Worm (Caenorhabditis elegans): ENCODE measurements around the gene K08D9.6.

The K08D9.6 gene

ce11 chrV:3196832-3197329 is 37.9 kb downstream of the K08D9.6 start, which contains the start of the genes Y73C8B.1 and Y73C8B.5:
Gene Y73C8B.1, minus strand, starts transcription at chrV:3196882.
Gene Y73C8B.5, plus strand, starts transcription at chrV:3197268.
- TF ChIP-seq ztf-25 (GFP tag; IDR thresholded peaks at IDR 0.05), result no peak
- no peak for TF ChIP-seq ceh-27 (GFP tag; optimal IDR thresholded peaks at IDR 0.05)
- TF ChIP-seq gei-17 (GFP tag; optimal IDR thresholded peaks at IDR 0.05), result no peak
- TF ChIP-seq cebp-1 (GFP tag; IDR thresholded peaks at IDR 0.05), result no peak
- peak; percentile 2 for TF ChIP-seq cebp-1 (tag; optimal IDR thresholded peaks at IDR 0.05)

ce11 chrV:3195814-3196213 is 39.0 kb downstream of the K08D9.6 start:
- TF ChIP-seq nfyb-1 (GFP tag; IDR thresholded peaks at IDR 0.05) (peak; percentile 66; the same call in 1 of the 2 replicates), xnd-1 (tag; optimal IDR thresholded peaks at IDR 0.05) (no peak)

- TF ChIP-seq ztf-26 (tag; optimal IDR thresholded peaks at IDR 0.05) (no peak), hsf-1 (GFP tag; IDR thresholded peaks at IDR 0.05) (no peak), nhr-80 (tag; optimal IDR thresholded peaks at IDR 0.05) (peak; percentile 8), mcd-1 (GFP tag; IDR thresholded peaks at IDR 0.05) (peak; percentile 73), madf-6 (GFP tag; IDR thresholded peaks at IDR 0.05) (no peak)
Observed at ce11 chrV:3194952-3195450, 39.8 kb downstream of the K08D9.6 start, which contains the start of gene Y73C8B.2. Gene Y73C8B.2, minus strand, starts transcription at chrV:3195002.

- TF ChIP-seq hmg-1.2 (GFP tag; IDR thresholded peaks at IDR 0.05), result peak; percentile 89; the same call in 1 of the 2 replicates
- peak; percentile 28; the same call in 1 of the 2 replicates for TF ChIP-seq nfyb-1 (GFP tag; IDR thresholded peaks at IDR 0.05)
- peak; percentile 52 for TF ChIP-seq nhr-80 (tag; optimal IDR thresholded peaks at IDR 0.05)
- TF ChIP-seq sea-2 (GFP tag; IDR thresholded peaks at IDR 0.05), result no peak
- peak; percentile 33; the same call in 1 of the 2 replicates for TF ChIP-seq mcd-1 (GFP tag; IDR thresholded peaks at IDR 0.05)
- peak; percentile 6 for TF ChIP-seq atf-7 (tag; optimal IDR thresholded peaks at IDR 0.05)
- TF ChIP-seq tbx-9 (tag; optimal IDR thresholded peaks at IDR 0.05; ENCODE audit: borderline replicate concordance), result no peak
- peak; percentile 5 for TF ChIP-seq lin-40 (tag; optimal IDR thresholded peaks at IDR 0.05)
Observed at ce11 chrV:3193091-3193608, 41.6 kb downstream of the K08D9.6 start, which contains the start of the genes Y73C8B.3 and Y73C8B.9. Gene Y73C8B.3, minus strand, starts transcription at chrV:3193237. Gene Y73C8B.9, plus strand, starts transcription at chrV:3193558.

ce11 chrV:3188043-3188442 is 46.7 kb downstream of the K08D9.6 start, which contains the start of gene lag-2:
Gene lag-2, plus strand, starts transcription at chrV:3188343.
- TF ChIP-seq ztf-6 (GFP tag; IDR thresholded peaks at IDR 0.05), result no peak
- no peak for TF ChIP-seq lin-40 (tag; optimal IDR thresholded peaks at IDR 0.05)
- no peak for TF ChIP-seq egrh-3 (GFP tag; IDR thresholded peaks at IDR 0.05)
- TF ChIP-seq let-526 (GFP tag; IDR thresholded peaks at IDR 0.05), result no peak
- no peak for TF ChIP-seq chd-7 (tag; optimal IDR thresholded peaks at IDR 0.05)
- TF ChIP-seq hrde-1 (tag; optimal IDR thresholded peaks at IDR 0.05; ENCODE audit: borderline replicate concordance), result no peak
- no peak for TF ChIP-seq ztf-26 (tag; optimal IDR thresholded peaks at IDR 0.05)
- no peak for TF ChIP-seq die-1 (tag; optimal IDR thresholded peaks at IDR 0.05)

ce11 chrV:3185855-3186254 is 48.9 kb downstream of the K08D9.6 start:
- peak; percentile 78; the same call in 1 of the 2 replicates for TF ChIP-seq egrh-3 (GFP tag; IDR thresholded peaks at IDR 0.05)
- no peak for TF ChIP-seq madf-3 (GFP tag; IDR thresholded peaks at IDR 0.05)
- no peak for TF ChIP-seq ztf-26 (tag; optimal IDR thresholded peaks at IDR 0.05)
